Worm (Caenorhabditis elegans): ENCODE measurements around the gene ZK507.1.

Gene ZK507.1

ce11 chrIII:9081055-9081454 is 20.1 kb downstream of the ZK507.1 start, which contains the start of gene far-1:
TSS of gene far-1 (minus strand) at chrIII:9081179.
- TF ChIP-seq ceh-6 (GFP tag; optimal IDR thresholded peaks at IDR 0.05) (no peak), hlh-8 (tag; optimal IDR thresholded peaks at IDR 0.05) (peak; percentile 41), ahr-1 (tag; optimal IDR thresholded peaks at IDR 0.05) (no peak), ceh-18 (tag; optimal IDR thresholded peaks at IDR 0.05) (peak; percentile 10), C08G9.2 (tag; optimal IDR thresholded peaks at IDR 0.05) (peak; percentile 11), ama-1 (optimal IDR thresholded peaks at IDR 0.05) (peak; percentile 74), nfya-1 (tag; optimal IDR thresholded peaks at IDR 0.05) (peak; percentile 23)

- peak; percentile 18 for TF ChIP-seq rnt-1 (tag; optimal IDR thresholded peaks at IDR 0.05)
- TF ChIP-seq elt-4 (tag; optimal IDR thresholded peaks at IDR 0.05) = no peak
- no peak for TF ChIP-seq ceh-18 (tag; optimal IDR thresholded peaks at IDR 0.05)
- TF ChIP-seq ama-1 (optimal IDR thresholded peaks at IDR 0.05) = peak; percentile 44
These were observed 21.0 kb downstream of the ZK507.1 start for ce11 chrIII:9080127-9080526.

- TF ChIP-seq ttx-3 (tag; optimal IDR thresholded peaks at IDR 0.05) (no peak), lim-6 (tag; optimal IDR thresholded peaks at IDR 0.05) (no peak), pha-4 (tag; optimal IDR thresholded peaks at IDR 0.05) (no peak)
These were observed 23.4 kb downstream of the ZK507.1 start, which contains the start of gene F02A9.1 for ce11 chrIII:9077708-9078107. TSS of gene F02A9.1 (minus strand) at chrIII:9077808.

DNA sequence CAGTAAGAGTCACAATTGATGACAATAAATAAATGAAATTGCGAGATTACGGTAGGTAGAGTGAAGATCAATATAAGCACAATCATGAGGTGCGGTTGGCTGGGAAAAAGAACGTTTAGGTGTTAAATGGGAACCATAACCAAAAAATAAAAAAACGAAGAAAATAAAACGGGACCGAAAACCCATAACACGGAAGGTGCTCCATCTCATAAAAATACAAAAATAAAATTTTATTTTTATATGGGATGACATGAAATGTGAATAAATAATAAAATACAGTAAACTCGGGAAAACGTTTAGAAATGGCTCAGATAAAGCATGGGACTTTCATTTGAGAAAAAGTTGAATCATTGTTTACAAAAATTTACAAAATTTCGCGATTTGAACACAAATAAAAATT is 25.6 kb downstream of the ZK507.1 start, which contains the start of gene F02A9.7:
F02A9.7 (minus strand) TSS at position 101 of the 400 bp plus-strand sequence.
- no peak for TF ChIP-seq sdc-2 (tag; optimal IDR thresholded peaks at IDR 0.05)
- no peak for TF ChIP-seq lin-11 (tag; optimal IDR thresholded peaks at IDR 0.05)
- TF ChIP-seq tbx-7 (tag; optimal IDR thresholded peaks at IDR 0.05) = no peak
- TF ChIP-seq hlh-30 (tag; optimal IDR thresholded peaks at IDR 0.05; ENCODE audit: insufficient read depth) = no peak
- TF ChIP-seq ceh-45 (GFP tag; IDR thresholded peaks at IDR 0.05) = no peak
- no peak for TF ChIP-seq pha-4 (tag; optimal IDR thresholded peaks at IDR 0.05)
- TF ChIP-seq fkh-6 (tag; optimal IDR thresholded peaks at IDR 0.05) = no peak
- no peak for TF ChIP-seq ceh-48 (tag; optimal IDR thresholded peaks at IDR 0.05)
- TF ChIP-seq sox-2 (GFP tag; IDR thresholded peaks at IDR 0.05) = no peak
- no peak for TF ChIP-seq ref-2 (tag; optimal IDR thresholded peaks at IDR 0.05)
- TF ChIP-seq ahr-1 (tag; optimal IDR thresholded peaks at IDR 0.05) = no peak
- TF ChIP-seq ets-4 (tag; optimal IDR thresholded peaks at IDR 0.05) = no peak
- TF ChIP-seq ttx-3 (tag; optimal IDR thresholded peaks at IDR 0.05) = no peak
- no peak for TF ChIP-seq rnt-1 (tag; optimal IDR thresholded peaks at IDR 0.05)
- TF ChIP-seq dve-1 (tag; optimal IDR thresholded peaks at IDR 0.05) = no peak
- no peak for TF ChIP-seq C08G9.2 (tag; optimal IDR thresholded peaks at IDR 0.05)
- TF ChIP-seq lim-6 (tag; optimal IDR thresholded peaks at IDR 0.05) = no peak
- TF ChIP-seq ceh-9 (tag; optimal IDR thresholded peaks at IDR 0.05) = no peak
- no peak for TF ChIP-seq ceh-18 (tag; optimal IDR thresholded peaks at IDR 0.05)

DNA sequence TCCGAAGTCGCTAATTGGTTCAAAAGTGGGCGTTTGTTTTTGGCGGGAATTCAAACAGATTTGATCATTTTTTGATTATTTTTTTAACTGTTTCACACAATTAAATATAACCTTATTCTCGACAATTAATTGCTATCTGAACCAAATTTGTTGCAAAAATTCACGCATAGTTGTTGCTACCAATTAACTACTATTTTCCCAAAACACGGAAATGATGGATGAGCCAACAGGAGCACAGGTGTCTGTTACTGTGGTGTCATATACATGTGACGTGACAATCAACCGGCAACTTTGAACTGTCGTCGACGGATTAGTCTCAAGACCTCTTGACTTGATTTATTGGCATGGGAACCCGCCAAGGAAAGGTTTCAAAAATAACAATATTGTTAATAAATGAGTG is 28.4 kb downstream of the ZK507.1 start:
- TF ChIP-seq pag-3 (tag; optimal IDR thresholded peaks at IDR 0.05; ENCODE audit: borderline replicate concordance) = no peak

DNA sequence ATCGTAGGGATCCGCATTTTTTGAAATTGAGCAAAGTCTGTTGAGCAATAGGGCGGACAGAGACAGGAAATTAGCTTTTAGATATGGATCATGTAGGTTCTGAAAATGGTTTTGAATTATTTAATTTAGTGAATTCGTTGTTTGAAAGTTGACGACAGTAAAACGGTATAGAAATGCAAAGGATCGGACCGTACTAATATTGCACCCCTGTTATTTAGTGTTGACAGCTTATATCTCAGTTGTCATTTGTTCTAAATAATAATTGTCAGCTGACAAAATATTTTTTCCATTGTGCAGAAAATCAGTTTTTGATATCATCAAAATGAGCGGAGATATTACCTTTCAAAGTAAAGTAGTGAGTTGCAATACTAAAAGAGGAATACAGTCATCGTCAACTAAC is 29.7 kb downstream of the ZK507.1 start, which contains the start of gene lin-12:
lin-12 (minus strand) TSS at position 101 of the 400 bp plus-strand sequence.
- TF ChIP-seq C08G9.2 (tag; optimal IDR thresholded peaks at IDR 0.05) (no peak), rnt-1 (tag; optimal IDR thresholded peaks at IDR 0.05) (no peak), ceh-48 (tag; optimal IDR thresholded peaks at IDR 0.05) (no peak), ttx-3 (tag; optimal IDR thresholded peaks at IDR 0.05) (no peak), fkh-10 (GFP tag; optimal IDR thresholded peaks at IDR 0.05) (no peak), ets-4 (tag; optimal IDR thresholded peaks at IDR 0.05) (no peak), ceh-24 (tag; optimal IDR thresholded peaks at IDR 0.05) (no peak), ceh-22 (tag; optimal IDR thresholded peaks at IDR 0.05) (no peak), dve-1 (tag; optimal IDR thresholded peaks at IDR 0.05) (no peak), lin-11 (tag; optimal IDR thresholded peaks at IDR 0.05) (no peak), pat-9 (tag; optimal IDR thresholded peaks at IDR 0.05) (no peak), elt-4 (tag; optimal IDR thresholded peaks at IDR 0.05) (no peak), gmeb-2 (tag; optimal IDR thresholded peaks at IDR 0.05) (no peak), sox-2 (GFP tag; IDR thresholded peaks at IDR 0.05) (no peak)
